Worm (Caenorhabditis elegans) whole organism, late embryonic: ENCODE measurements around the gene ZK892.4.

Experiments
- K09A11.1 ChIP-seq: sonication (generic microtip); optimal IDR thresholded peaks from 2 replicates; lab custom pipeline; 2017; ENCODE audit warnings: antibody characterized with exemption, mild to moderate bottlenecking, missing genetic modification characterization, missing compliant biosample characterization; ENCODE audit not compliant: insufficient read depth
- ceh-2 ChIP-seq: sonication (generic microtip); optimal IDR thresholded peaks from 2 replicates; lab custom pipeline; 2016; ENCODE audit warnings: missing genotype, missing genetic modification characterization, missing compliant biosample characterization
- ceh-22 ChIP-seq: sonication (generic microtip); optimal IDR thresholded peaks from 2 replicates; lab custom pipeline; 2017; ENCODE audit warnings: missing biosample characterization, missing genetic modification characterization
- dve-1 ChIP-seq: sonication (generic microtip); optimal IDR thresholded peaks from 2 replicates; lab custom pipeline; 2017; ENCODE audit warnings: antibody characterized with exemption, mild to moderate bottlenecking, missing genetic modification characterization, missing compliant biosample characterization
- hlh-15 ChIP-seq: sonication (generic microtip); optimal IDR thresholded peaks from 2 replicates; lab custom pipeline; 2016; ENCODE audit warnings: missing genetic modification characterization, missing compliant biosample characterization
- nfya-1 ChIP-seq: sonication (generic microtip); optimal IDR thresholded peaks from 2 replicates; lab custom pipeline; 2017; ENCODE audit warnings: missing genetic modification characterization, mild to moderate bottlenecking, missing compliant biosample characterization, antibody characterized with exemption, moderate library complexity
- nhr-11 ChIP-seq: fragments of 150-350 bp; optimal IDR thresholded peaks from 2 replicates; lab custom pipeline; 2014; ENCODE audit warnings: missing biosample characterization, missing genetic modification characterization
- unc-3 ChIP-seq, 2 experiments: fragments of 200-800 bp in 1 of 2; sonication (Bioruptor generic) in 1 of 2; sonication (generic microtip) in 1 of 2; conservative IDR thresholded peaks in 1 of 2; optimal IDR thresholded peaks in 1 of 2; 2 replicates each; pipeline versions ENCODE4 v1.3.6 to Lab custom; 2016 to 2022; ENCODE audit warnings: missing compliant biosample characterization in 2 of 2, missing genetic modification characterization in 2 of 2, missing genetic modification reagents in 1 of 2

- TF ChIP-seq ceh-2 (tag; lab: Kevin White, UChicago): no peak
- no peak for TF ChIP-seq nhr-11 (tag; lab: Kevin White, UChicago)
- no peak for TF ChIP-seq K09A11.1 (tag; lab: Kevin White, UChicago)
- no peak for TF ChIP-seq nfya-1 (tag; lab: Kevin White, UChicago)
- no peak for TF ChIP-seq ceh-22 (tag; lab: Kevin White, UChicago)
- no peak for TF ChIP-seq unc-3 (GFP tag; conservative IDR thresholded peaks at IDR 0.05; lab: Robert Waterston, UW)
- no peak for TF ChIP-seq unc-3 (tag; optimal IDR thresholded peaks at IDR 0.05; lab: Kevin White, UChicago)
- no peak for TF ChIP-seq dve-1 (tag; lab: Kevin White, UChicago)
- no peak for TF ChIP-seq hlh-15 (tag; lab: Kevin White, UChicago)
Observed at ce11 chrII:10001065-10001464, 5.3 kb upstream of the ZK892.4 start, which contains the start of gene nlt-1.
